Fruit fly (Drosophila melanogaster) whole organism, prepupa: ENCODE data around the gene Lsp1gamma.

Source experiments
- CG11902 ChIP-seq: fragments of 200-800 bp; sonication (Bioruptor generic); optimal IDR thresholded peaks from 3 replicates; lab custom pipeline; 2016; ENCODE audit warnings: missing biosample characterization, missing genetic modification characterization
- CG1621 ChIP-seq: fragments of 200-800 bp; sonication (Bioruptor generic); optimal IDR thresholded peaks from 3 replicates; lab custom pipeline; 2018; ENCODE audit warnings: missing biosample characterization, mild to moderate bottlenecking, missing genetic modification characterization
- CG6854 ChIP-seq: fragments of 200-800 bp; sonication (Bioruptor generic); optimal IDR thresholded peaks from 2 replicates; lab custom pipeline; 2017; ENCODE audit warnings: missing biosample characterization, mild to moderate bottlenecking, missing genetic modification characterization
- Eip93F ChIP-seq: fragments of 200-800 bp; sonication (Bioruptor generic); optimal IDR thresholded peaks from 2 replicates; lab custom pipeline; 2016; ENCODE audit warnings: missing biosample characterization, mild to moderate bottlenecking, missing genetic modification characterization
- Ets21C ChIP-seq: fragments of 200-800 bp; sonication (Bioruptor generic); optimal IDR thresholded peaks from 3 replicates; lab custom pipeline; 2016; ENCODE audit warnings: missing biosample characterization, missing genetic modification characterization
- Hr4 ChIP-seq: fragments of 200-800 bp; sonication (Bioruptor generic); optimal IDR thresholded peaks from 3 replicates; lab custom pipeline; 2016; ENCODE audit warnings: missing biosample characterization, missing genetic modification characterization
- Smox ChIP-seq: fragments of 200-800 bp; sonication (Bioruptor generic); optimal IDR thresholded peaks from 3 replicates; lab custom pipeline; 2016; ENCODE audit warnings: missing biosample characterization, missing genetic modification characterization
- dsx ChIP-seq: fragments of 200-800 bp; optimal IDR thresholded peaks from 3 replicates; lab custom pipeline; 2019; ENCODE audit warnings: missing biosample characterization, mild to moderate bottlenecking, missing genetic modification characterization, moderate library complexity; ENCODE audit not compliant: poor library complexity, severe bottlenecking
- ss ChIP-seq, 2 experiments: fragments of 200-800 bp; sonication (Bioruptor generic); optimal IDR thresholded peaks; 2 replicates in 1 of 2; 3 replicates in 1 of 2; lab custom pipeline; 2017 to 2018; ENCODE audit warnings: mild to moderate bottlenecking in 2 of 2, missing biosample characterization in 2 of 2, missing genetic modification characterization in 2 of 2, moderate library complexity in 1 of 2

dm6 chr3L:56532-56931 is 9.7 kb upstream of the Lsp1gamma start:
- no peak for TF ChIP-seq CG11902 (GFP tag; lab: Kevin White, UChicago)
- no peak for TF ChIP-seq Eip93F (GFP tag; lab: Kevin White, UChicago)
- TF ChIP-seq CG1621 = no peak
- TF ChIP-seq Ets21C (GFP tag; lab: Kevin White, UChicago) = no peak
- no peak for TF ChIP-seq Hr4 (GFP tag; lab: Kevin White, UChicago)
- no peak for TF ChIP-seq CG6854 (GFP tag; lab: Kevin White, UChicago)
- TF ChIP-seq dsx (GFP tag; lab: Kevin White, UChicago) = no peak
- no peak for TF ChIP-seq Smox
- TF ChIP-seq ss (GFP tag; optimal IDR thresholded peaks at IDR 0.05; lab: Kevin White, UChicago) = no peak
